Worm (Caenorhabditis elegans): ENCODE results near the gene scd-2.

The scd-2 gene

DNA sequence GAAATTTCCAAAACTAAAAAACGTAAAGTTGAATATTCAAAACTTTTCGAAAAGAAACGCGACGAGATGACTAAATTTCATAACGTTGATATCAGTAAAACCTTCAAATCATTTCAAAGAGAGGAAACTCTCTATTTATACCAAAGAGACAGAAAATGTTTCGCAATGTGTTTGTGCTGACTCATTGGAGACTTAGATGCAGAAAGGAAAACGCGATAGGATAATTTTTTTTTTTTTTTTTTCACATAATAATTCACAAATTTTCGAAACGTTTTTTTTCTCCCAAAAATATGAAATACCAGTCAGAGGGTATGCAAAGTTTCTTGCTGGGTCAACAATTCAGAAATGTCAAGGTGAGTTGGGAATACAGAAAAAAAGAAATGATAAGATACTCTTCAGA, 26.8 kb upstream of the scd-2 start:
- TF ChIP-seq sox-4 (tag; optimal IDR thresholded peaks at IDR 0.05) (no peak), ceh-34 (tag; optimal IDR thresholded peaks at IDR 0.05) (no peak), gmeb-2 (tag; optimal IDR thresholded peaks at IDR 0.05) (no peak), ztf-16 (tag; optimal IDR thresholded peaks at IDR 0.05) (no peak), pros-1 (tag; optimal IDR thresholded peaks at IDR 0.05) (no peak), lin-11 (tag; optimal IDR thresholded peaks at IDR 0.05) (no peak), npax-4 (tag; optimal IDR thresholded peaks at IDR 0.05) (no peak), ceh-24 (tag; optimal IDR thresholded peaks at IDR 0.05) (no peak), C08G9.2 (tag; optimal IDR thresholded peaks at IDR 0.05) (no peak), rnt-1 (tag; optimal IDR thresholded peaks at IDR 0.05) (no peak), fax-1 (tag; optimal IDR thresholded peaks at IDR 0.05) (no peak), sox-2 (GFP tag; IDR thresholded peaks at IDR 0.05) (no peak), ceh-6 (GFP tag; optimal IDR thresholded peaks at IDR 0.05) (no peak), ahr-1 (tag; optimal IDR thresholded peaks at IDR 0.05) (no peak)

DNA sequence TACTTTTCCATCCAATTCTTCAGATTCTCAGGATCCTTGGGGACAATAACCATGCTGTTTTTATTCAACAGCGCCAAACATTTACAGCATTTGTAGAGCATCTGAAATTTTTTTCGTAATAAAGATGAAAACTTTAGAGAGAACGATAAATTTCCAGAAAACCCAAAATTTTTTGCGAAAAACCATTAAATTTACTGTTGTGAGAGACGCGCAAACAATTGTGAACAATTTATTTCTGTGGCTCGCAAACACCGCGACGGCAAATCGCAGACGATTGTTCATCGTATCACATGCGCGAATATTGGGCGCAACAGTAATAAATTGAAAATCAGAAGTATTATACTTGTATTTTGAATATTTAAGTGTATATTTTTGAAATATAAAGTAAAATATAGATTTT, 22.0 kb upstream of the scd-2 start, which contains the start of gene gon-14:
gon-14 (minus strand) TSS at position 101 of the 400 bp plus-strand sequence.
- TF ChIP-seq pqm-1 (tag; optimal IDR thresholded peaks at IDR 0.05), result no peak
- no peak for TF ChIP-seq ceh-48 (tag; optimal IDR thresholded peaks at IDR 0.05)
- TF ChIP-seq ceh-18 (tag; optimal IDR thresholded peaks at IDR 0.05), result no peak
- TF ChIP-seq nhr-232 (tag; optimal IDR thresholded peaks at IDR 0.05), result no peak
- no peak for TF ChIP-seq sdc-2 (tag; optimal IDR thresholded peaks at IDR 0.05)
- no peak for TF ChIP-seq pha-2 (tag; optimal IDR thresholded peaks at IDR 0.05)
- no peak for TF ChIP-seq tbx-2 (tag; optimal IDR thresholded peaks at IDR 0.05)
- TF ChIP-seq K02D7.2 (tag; optimal IDR thresholded peaks at IDR 0.05), result no peak
- TF ChIP-seq ttx-3 (tag; optimal IDR thresholded peaks at IDR 0.05), result no peak
- TF ChIP-seq npax-4 (tag; optimal IDR thresholded peaks at IDR 0.05), result no peak
- no peak for TF ChIP-seq ztf-16 (tag; optimal IDR thresholded peaks at IDR 0.05)
- TF ChIP-seq ceh-9 (tag; optimal IDR thresholded peaks at IDR 0.05), result no peak
- no peak for TF ChIP-seq unc-3 (GFP tag; conservative IDR thresholded peaks at IDR 0.05)
- no peak for TF ChIP-seq unc-3 (tag; optimal IDR thresholded peaks at IDR 0.05)
- no peak for TF ChIP-seq mec-3 (tag; optimal IDR thresholded peaks at IDR 0.05; ENCODE audit: borderline replicate concordance)
- no peak for TF ChIP-seq pag-3 (tag; optimal IDR thresholded peaks at IDR 0.05; ENCODE audit: borderline replicate concordance)
- no peak for TF ChIP-seq lin-11 (tag; optimal IDR thresholded peaks at IDR 0.05)

DNA sequence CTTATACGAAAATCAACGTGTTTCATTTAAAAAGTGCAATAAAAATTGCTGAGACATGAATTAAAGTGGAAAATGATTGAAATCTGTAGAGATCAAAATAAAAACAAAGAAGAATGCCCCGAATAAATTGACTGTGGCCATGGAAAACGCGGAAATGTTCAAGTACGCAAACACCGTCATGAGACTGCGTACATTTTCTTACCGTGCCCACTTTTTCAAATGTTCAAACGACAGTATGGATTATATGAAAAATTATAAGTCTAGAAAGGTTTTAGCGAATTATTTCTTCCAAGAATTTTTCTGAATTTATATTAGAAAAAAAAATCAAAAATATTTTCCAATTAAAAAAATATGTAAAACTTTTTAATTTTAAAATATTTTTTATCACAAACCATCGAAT, 21.5 kb upstream of the scd-2 start:
- TF ChIP-seq zip-5 (tag; optimal IDR thresholded peaks at IDR 0.05) (no peak), K09A11.1 (tag; optimal IDR thresholded peaks at IDR 0.05; ENCODE audit: insufficient read depth) (no peak), ceh-6 (GFP tag; optimal IDR thresholded peaks at IDR 0.05) (no peak), ets-4 (tag; optimal IDR thresholded peaks at IDR 0.05) (no peak), ceh-31 (tag; optimal IDR thresholded peaks at IDR 0.05) (no peak)

DNA sequence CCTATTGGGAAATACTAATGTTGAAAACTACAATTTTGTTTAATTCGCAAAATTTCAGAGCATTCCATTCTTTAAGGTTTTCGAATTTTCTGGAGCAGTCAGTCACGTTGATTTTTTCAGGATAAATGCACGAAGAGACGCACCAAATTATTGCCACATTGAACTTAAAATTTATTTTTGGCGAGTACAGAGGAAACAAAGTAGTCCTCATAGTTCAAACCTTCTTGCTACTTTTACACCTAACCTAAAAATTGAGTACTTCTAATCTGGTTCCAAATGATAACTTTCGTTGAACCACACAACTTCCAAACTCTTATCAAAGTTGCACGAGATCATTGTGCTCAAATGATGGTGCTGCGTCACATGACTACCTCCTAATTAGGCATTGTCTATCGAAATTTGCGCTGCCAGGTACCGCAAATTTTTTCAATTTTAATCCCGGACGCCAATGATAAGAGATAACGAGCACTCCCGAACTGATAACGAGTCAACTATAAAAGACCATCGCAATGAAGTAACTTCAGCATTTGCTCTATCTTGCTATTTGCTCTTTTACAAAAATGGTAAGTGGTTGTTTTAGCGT, 18.8 kb upstream of the scd-2 start, which contains the start of gene cpr-4:
cpr-4 (plus strand) TSS at position 523 of the 583 bp plus-strand sequence.
- TF ChIP-seq pqm-1 (tag; optimal IDR thresholded peaks at IDR 0.05) (peak; percentile 63), hlh-15 (tag; optimal IDR thresholded peaks at IDR 0.05) (no peak), elt-2 (tag; optimal IDR thresholded peaks at IDR 0.05) (peak; percentile 91), fkh-6 (tag; optimal IDR thresholded peaks at IDR 0.05) (no peak), ceh-22 (tag; optimal IDR thresholded peaks at IDR 0.05) (no peak), ceh-18 (tag; optimal IDR thresholded peaks at IDR 0.05) (no peak)

DNA sequence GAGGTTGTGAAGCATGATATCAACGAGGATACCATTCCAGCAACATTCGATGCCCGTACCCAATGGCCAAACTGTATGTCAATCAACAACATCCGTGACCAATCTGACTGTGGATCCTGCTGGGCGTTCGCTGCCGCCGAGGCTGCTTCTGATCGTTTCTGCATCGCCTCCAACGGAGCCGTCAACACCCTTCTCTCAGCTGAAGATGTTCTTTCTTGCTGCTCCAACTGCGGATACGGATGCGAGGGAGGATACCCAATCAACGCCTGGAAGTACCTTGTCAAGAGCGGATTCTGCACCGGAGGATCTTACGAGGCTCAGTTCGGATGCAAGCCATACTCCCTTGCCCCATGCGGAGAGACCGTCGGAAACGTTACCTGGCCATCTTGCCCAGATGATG, 18.1 kb upstream of the scd-2 start:
- TF ChIP-seq ceh-19 (GFP tag; optimal IDR thresholded peaks at IDR 0.05), result no peak
- TF ChIP-seq elt-4 (tag; optimal IDR thresholded peaks at IDR 0.05), result peak; percentile 19
